Fruit fly (Drosophila melanogaster): Measurements from ENCODE around the gene CG7017.

CG7017 gene

DNA sequence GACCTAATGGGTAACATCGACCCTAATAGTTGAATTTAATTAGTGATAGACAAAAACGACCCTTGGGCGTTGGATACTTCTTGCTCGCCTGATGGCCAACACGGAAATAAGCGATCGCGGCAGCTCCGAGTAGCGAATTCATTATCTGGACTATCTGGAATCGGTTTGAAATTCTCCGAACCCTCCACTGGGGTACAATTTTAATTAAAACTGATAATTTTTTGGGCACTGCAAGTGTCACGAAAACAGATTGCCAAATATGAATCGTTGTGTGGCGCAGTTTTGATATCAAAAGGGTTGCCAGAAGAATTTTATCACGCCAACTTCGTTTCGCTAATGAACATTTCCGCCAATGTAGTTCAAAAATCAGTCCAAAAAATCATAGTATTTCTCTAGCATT, 2.0 kb downstream of the CG7017 start:
- TF ChIP-seq CG2678 (tag; optimal IDR thresholded peaks at IDR 0.05) (no peak), mirr (GFP tag; optimal IDR thresholded peaks at IDR 0.05) (peak; percentile 76), dmrt11E (tag; optimal IDR thresholded peaks at IDR 0.05) (no peak), HLHmδ (GFP tag; optimal IDR thresholded peaks at IDR 0.05) (no peak), D (optimal IDR thresholded peaks at IDR 0.05) (no peak), D (GFP tag; optimal IDR thresholded peaks at IDR 0.05) (no peak), nmo (GFP tag; optimal IDR thresholded peaks at IDR 0.05) (no peak), CoRest (tag; optimal IDR thresholded peaks at IDR 0.05) (no peak), exex (tag; optimal IDR thresholded peaks at IDR 0.05) (peak; percentile 72), CG17328 (GFP tag; IDR thresholded peaks at IDR 0.05) (no peak), sug (tag; optimal IDR thresholded peaks at IDR 0.05) (peak; percentile 20), fd3F (GFP tag; optimal IDR thresholded peaks at IDR 0.05) (no peak), br (optimal IDR thresholded peaks at IDR 0.05) (no peak), CG7963 (GFP tag; IDR thresholded peaks at IDR 0.05; ENCODE audit: partially characterized antibody) (no peak), sd (tag; optimal IDR thresholded peaks at IDR 0.05) (peak; percentile 24), CG18764 (GFP tag; optimal IDR thresholded peaks at IDR 0.05) (no peak), sim (GFP tag; IDR thresholded peaks at IDR 0.05) (no peak), disco-r (GFP tag; optimal IDR thresholded peaks at IDR 0.05) (no peak), CG3065 (GFP tag; optimal IDR thresholded peaks at IDR 0.05) (no peak), CG5245 (GFP tag; optimal IDR thresholded peaks at IDR 0.05) (no peak)

dm6 chr3L:20209092-20209491, 2.8 kb downstream of the CG7017 start:
- TF ChIP-seq sim (GFP tag; IDR thresholded peaks at IDR 0.05) (no peak), CG5953 (GFP tag; IDR thresholded peaks at IDR 0.05) (no peak), Deaf1 (tag; optimal IDR thresholded peaks at IDR 0.05) (no peak), CG14667 (GFP tag; IDR thresholded peaks at IDR 0.05) (no peak), al (GFP tag; IDR thresholded peaks at IDR 0.05) (no peak), bcd (GFP tag; optimal IDR thresholded peaks at IDR 0.05) (no peak), Fer1 (GFP tag; optimal IDR thresholded peaks at IDR 0.05) (peak; percentile 3), BtbVII (GFP tag; optimal IDR thresholded peaks at IDR 0.05) (peak; percentile 23), onecut (GFP tag; IDR thresholded peaks at IDR 0.05) (no peak), Hey (tag; optimal IDR thresholded peaks at IDR 0.05) (peak; percentile 75), sug (tag; optimal IDR thresholded peaks at IDR 0.05) (peak; percentile 90), ab (GFP tag; optimal IDR thresholded peaks at IDR 0.05) (no peak), Pdp1 (GFP tag; optimal IDR thresholded peaks at IDR 0.05) (peak in 1 of 2 experiments; percentile 76), GATAe (GFP tag; conservative IDR thresholded peaks at IDR 0.05) (peak; percentile 59), Lim3 (GFP tag; IDR thresholded peaks at IDR 0.05) (peak; percentile 70; the same call in 1 of the 2 replicates), CG18599 (GFP tag; optimal IDR thresholded peaks at IDR 0.05) (peak; percentile 24), jing (GFP tag; optimal IDR thresholded peaks at IDR 0.05) (no peak), CG14710 (tag; optimal IDR thresholded peaks at IDR 0.05) (no peak), fd3F (GFP tag; optimal IDR thresholded peaks at IDR 0.05) (no peak), Vsx1 (GFP tag; optimal IDR thresholded peaks at IDR 0.05) (no peak), sd (tag; optimal IDR thresholded peaks at IDR 0.05) (peak; percentile 84), fu2 (GFP tag; optimal IDR thresholded peaks at IDR 0.05) (no peak), br (optimal IDR thresholded peaks at IDR 0.05) (no peak), HmgZ (tag; optimal IDR thresholded peaks at IDR 0.05) (peak; percentile 9), pros (GFP tag; optimal IDR thresholded peaks at IDR 0.05) (no peak), ssp (GFP tag; IDR thresholded peaks at IDR 0.05) (no peak), grn (GFP tag; optimal IDR thresholded peaks at IDR 0.05) (peak; percentile 96), sima (GFP tag; optimal IDR thresholded peaks at IDR 0.05) (no peak), caup (GFP tag; optimal IDR thresholded peaks at IDR 0.05; ENCODE audit: severe bottlenecking) (peak; percentile 37), mirr (GFP tag; optimal IDR thresholded peaks at IDR 0.05) (peak; percentile 98), Atf-2 (GFP tag; optimal IDR thresholded peaks at IDR 0.05) (no peak), CG34376 (GFP tag; optimal IDR thresholded peaks at IDR 0.05) (peak; percentile 90), salm (tag; optimal IDR thresholded peaks at IDR 0.05) (peak; percentile 34), CG10431 (GFP tag; optimal IDR thresholded peaks at IDR 0.05) (no peak), MESR4 (GFP tag; optimal IDR thresholded peaks at IDR 0.05) (no peak), fd102C (GFP tag; optimal IDR thresholded peaks at IDR 0.05) (no peak)

Data from whole organism, embryonic.